Fruit fly (Drosophila melanogaster) whole organism, embryonic: ENCODE results near the gene Tbca.

Source experiments
- Atf6 ChIP-seq: fragments of 200-800 bp; sonication (Bioruptor generic); IDR thresholded peaks from 2 replicates; pipeline ENCODE4 v1.3.6; 2022; ENCODE audit warnings: missing biosample characterization, missing genetic modification characterization
- BEAF-32 ChIP-seq: fragments of 200-800 bp; sonication (Bioruptor generic); optimal IDR thresholded peaks from 3 replicates; lab custom pipeline; 2017; ENCODE audit warnings: missing biosample characterization, missing genetic modification characterization, mild to moderate bottlenecking, moderate library complexity, missing genetic modification reagents
- Bteb2 ChIP-seq: fragments of 200-800 bp; sonication (Bioruptor generic); optimal IDR thresholded peaks from 2 replicates; lab custom pipeline; 2016; ENCODE audit warnings: missing biosample characterization, missing genetic modification characterization
- CG1024 ChIP-seq: fragments of 200-800 bp; sonication (Bioruptor generic); IDR thresholded peaks from 2 replicates; pipeline ENCODE4 v1.3.6; 2022; ENCODE audit warnings: missing biosample characterization, missing genetic modification characterization
- CG10565 ChIP-seq: fragments of 200-800 bp; sonication (Bioruptor generic); optimal IDR thresholded peaks from 3 replicates; lab custom pipeline; 2016; ENCODE audit warnings: missing biosample characterization, mild to moderate bottlenecking, missing genetic modification characterization
- CG11085 ChIP-seq: fragments of 200-800 bp; sonication (Bioruptor generic); IDR thresholded peaks from 2 replicates; pipeline ENCODE4 v1.3.6; 2022; ENCODE audit warnings: missing biosample characterization, missing genetic modification characterization
- CG11247 ChIP-seq: fragments of 200-800 bp; sonication (Bioruptor generic); IDR thresholded peaks from 2 replicates; pipeline ENCODE4 v1.3.6; 2022; ENCODE audit warnings: missing biosample characterization, missing genetic modification characterization
- CG11456 ChIP-seq: fragments of 200-800 bp; sonication (Bioruptor generic); IDR thresholded peaks from 3 replicates; pipeline ENCODE4 v1.3.6; 2022; ENCODE audit warnings: missing biosample characterization, missing genetic modification characterization
- CG11504 ChIP-seq: fragments of 200-800 bp; sonication (Bioruptor generic); optimal IDR thresholded peaks from 3 replicates; lab custom pipeline; 2019; ENCODE audit warnings: missing biosample characterization, mild to moderate bottlenecking, missing genetic modification characterization, moderate library complexity
- CG11560 ChIP-seq: fragments of 200-800 bp; sonication (Bioruptor generic); IDR thresholded peaks from 3 replicates; pipeline ENCODE4 v1.3.6; 2022; ENCODE audit warnings: missing biosample characterization, missing genetic modification characterization
- CG12104 ChIP-seq: fragments of 200-800 bp; sonication (Bioruptor generic); optimal IDR thresholded peaks from 3 replicates; lab custom pipeline; 2016; ENCODE audit warnings: missing biosample characterization, missing genetic modification characterization
- CG14050 ChIP-seq: fragments of 200-800 bp; sonication (Bioruptor generic); IDR thresholded peaks from 3 replicates; pipeline ENCODE4 v1.3.6; 2022; ENCODE audit warnings: missing biosample characterization, missing genetic modification characterization
- CG1602 ChIP-seq: fragments of 200-800 bp; sonication (Bioruptor generic); optimal IDR thresholded peaks from 3 replicates; lab custom pipeline; 2016; ENCODE audit warnings: missing biosample characterization, missing genetic modification characterization
- CG17359 ChIP-seq: fragments of 200-800 bp; sonication (Bioruptor generic); optimal IDR thresholded peaks from 3 replicates; lab custom pipeline; 2018; ENCODE audit warnings: missing biosample characterization, mild to moderate bottlenecking, missing genetic modification characterization, moderate library complexity
- CG17361 ChIP-seq: fragments of 200-800 bp; sonication (Bioruptor generic); IDR thresholded peaks from 3 replicates; pipeline ENCODE4 v1.3.6; 2022; ENCODE audit warnings: missing biosample characterization, missing genetic modification characterization
- CG2116 ChIP-seq: fragments of 200-800 bp; sonication (Bioruptor generic); optimal IDR thresholded peaks from 3 replicates; lab custom pipeline; 2018; ENCODE audit warnings: missing biosample characterization, mild to moderate bottlenecking, missing genetic modification characterization
- CG2199 ChIP-seq: fragments of 200-800 bp; sonication (Bioruptor generic); IDR thresholded peaks from 3 replicates; pipeline ENCODE4 v1.3.6; 2022; ENCODE audit warnings: missing biosample characterization, missing genetic modification characterization
- CG2712 ChIP-seq: fragments of 200-800 bp; optimal IDR thresholded peaks from 3 replicates; lab custom pipeline; 2019; ENCODE audit warnings: missing biosample characterization, mild to moderate bottlenecking, missing genetic modification characterization, moderate library complexity
- CG33557 ChIP-seq: fragments of 200-800 bp; sonication (Bioruptor generic); optimal IDR thresholded peaks from 2 replicates; lab custom pipeline; 2019; ENCODE audit warnings: missing biosample characterization, mild to moderate bottlenecking, missing genetic modification characterization, moderate library complexity
- CG34422 ChIP-seq: fragments of 200-800 bp; sonication (Bioruptor generic); IDR thresholded peaks from 3 replicates; pipeline ENCODE4 v1.3.6; 2022; ENCODE audit warnings: missing biosample characterization, missing genetic modification characterization
- CG3995 ChIP-seq: fragments of 200-800 bp; sonication (Bioruptor generic); optimal IDR thresholded peaks from 3 replicates; lab custom pipeline; 2016; ENCODE audit warnings: missing biosample characterization, missing genetic modification characterization
- CG5180 ChIP-seq: fragments of 200-800 bp; sonication (Bioruptor generic); optimal IDR thresholded peaks from 3 replicates; lab custom pipeline; 2017; ENCODE audit warnings: missing biosample characterization, missing genetic modification characterization, mild to moderate bottlenecking, moderate library complexity, missing genetic modification reagents
- CG6254 ChIP-seq: fragments of 200-800 bp; sonication (Bioruptor generic); optimal IDR thresholded peaks from 3 replicates; lab custom pipeline; 2017; ENCODE audit warnings: mild to moderate bottlenecking, missing biosample characterization, missing genetic modification reagents, missing genetic modification characterization
- CG6683 ChIP-seq: fragments of 200-800 bp; sonication (Bioruptor generic); optimal IDR thresholded peaks from 2 replicates; lab custom pipeline; 2017; ENCODE audit warnings: missing biosample characterization, mild to moderate bottlenecking, missing genetic modification characterization, missing genetic modification reagents
- CG7745 ChIP-seq: fragments of 200-800 bp; sonication (Bioruptor generic); optimal IDR thresholded peaks from 2 replicates; lab custom pipeline; 2018; ENCODE audit warnings: missing biosample characterization, mild to moderate bottlenecking, missing genetic modification characterization, moderate library complexity
- CG8944 ChIP-seq: fragments of 200-800 bp; sonication (Bioruptor generic); optimal IDR thresholded peaks from 3 replicates; lab custom pipeline; 2016; ENCODE audit warnings: missing biosample characterization, missing genetic modification characterization
- CG9609 ChIP-seq: fragments of 200-800 bp; sonication (Bioruptor generic); optimal IDR thresholded peaks from 3 replicates; lab custom pipeline; 2016; ENCODE audit warnings: missing biosample characterization, missing genetic modification characterization
- CG9932 ChIP-seq: fragments of 200-800 bp; sonication (Bioruptor generic); IDR thresholded peaks from 2 replicates; pipeline ENCODE4 v1.3.6; 2022; ENCODE audit warnings: missing biosample characterization, missing genetic modification characterization
- CHES-1-like ChIP-seq: fragments of 200-800 bp; sonication (Bioruptor generic); optimal IDR thresholded peaks from 2 replicates; lab custom pipeline; 2016; ENCODE audit warnings: missing biosample characterization, missing genetic modification characterization
- Dp ChIP-seq: fragments of 200-800 bp; sonication (Bioruptor generic); optimal IDR thresholded peaks from 2 replicates; lab custom pipeline; 2018; ENCODE audit warnings: missing biosample characterization, mild to moderate bottlenecking, missing genetic modification characterization, moderate library complexity
- Ets65A ChIP-seq: fragments of 200-800 bp; sonication (Bioruptor generic); peaks from one replicate; lab custom pipeline; 2016; ENCODE audit warnings: missing biosample characterization, missing genetic modification characterization
- Hr39 ChIP-seq: fragments of >200 bp; optimal IDR thresholded peaks from 2 replicates; lab custom pipeline; 2017
- Lpt ChIP-seq: fragments of >200 bp; optimal IDR thresholded peaks from 2 replicates; lab custom pipeline; 2018; ENCODE audit warnings: missing biosample characterization, missing genetic modification characterization
- MESR4 ChIP-seq: fragments of 200-800 bp; sonication (Bioruptor generic); optimal IDR thresholded peaks from 2 replicates; lab custom pipeline; 2018; ENCODE audit warnings: missing biosample characterization, mild to moderate bottlenecking, missing genetic modification characterization, moderate library complexity
- Side ChIP-seq: fragments of 200-800 bp; sonication (Bioruptor generic); optimal IDR thresholded peaks from 2 replicates; lab custom pipeline; 2016; ENCODE audit warnings: missing biosample characterization, missing genetic modification characterization
- Taf1 ChIP-seq: fragments of 200-800 bp; sonication (Bioruptor generic); IDR thresholded peaks from 2 replicates; pipeline ENCODE4 v1.3.6; 2022; ENCODE audit warnings: missing biosample characterization, missing genetic modification characterization
- Tbp ChIP-seq: fragments of >200 bp; optimal IDR thresholded peaks from 2 replicates; lab custom pipeline; 2018; ENCODE audit warnings: missing biosample characterization, missing genetic modification characterization
- Xrp1 ChIP-seq: fragments of 200-800 bp; sonication (Bioruptor generic); IDR thresholded peaks from 2 replicates; pipeline ENCODE4 v1.3.6; 2022; ENCODE audit warnings: missing biosample characterization, missing genetic modification characterization
- ara ChIP-seq: fragments of 200-800 bp; sonication (Bioruptor generic); IDR thresholded peaks from 2 replicates; pipeline ENCODE4 v1.3.6; 2022; ENCODE audit warnings: missing biosample characterization, missing genetic modification characterization
- br ChIP-seq: fragments of >200 bp; optimal IDR thresholded peaks from 2 replicates; lab custom pipeline; 2017
- fru ChIP-seq: fragments of >200 bp; optimal IDR thresholded peaks from 2 replicates; lab custom pipeline; 2017
- grau ChIP-seq: fragments of 200-800 bp; optimal IDR thresholded peaks from 3 replicates; lab custom pipeline; 2019; ENCODE audit warnings: missing biosample characterization, mild to moderate bottlenecking, missing genetic modification characterization, moderate library complexity
- ken ChIP-seq: fragments of 200-800 bp; sonication (Bioruptor generic); IDR thresholded peaks from 3 replicates; pipeline ENCODE4 v1.3.6; 2022; ENCODE audit warnings: missing biosample characterization, missing genetic modification characterization
- kni ChIP-seq: fragments of 200-800 bp; sonication (Bioruptor generic); optimal IDR thresholded peaks from 3 replicates; lab custom pipeline; 2017; ENCODE audit warnings: mild to moderate bottlenecking, missing biosample characterization, missing genetic modification reagents, missing genetic modification characterization
- onecut ChIP-seq: fragments of 200-800 bp; sonication (Bioruptor generic); IDR thresholded peaks from 2 replicates; pipeline ENCODE4 v1.3.6; 2022; ENCODE audit warnings: missing biosample characterization, missing genetic modification characterization
- peb ChIP-seq: fragments of 200-800 bp; sonication (Bioruptor generic); IDR thresholded peaks from 2 replicates; pipeline ENCODE4 v1.3.6; 2022; ENCODE audit warnings: missing biosample characterization, missing genetic modification characterization
- pho ChIP-seq: fragments of 200-800 bp; sonication (Bioruptor generic); optimal IDR thresholded peaks from 2 replicates; lab custom pipeline; 2016; ENCODE audit warnings: missing biosample characterization, missing genetic modification characterization
- pzg ChIP-seq: fragments of 200-800 bp; sonication (Bioruptor generic); optimal IDR thresholded peaks from 3 replicates; lab custom pipeline; 2018; ENCODE audit warnings: missing biosample characterization, mild to moderate bottlenecking, missing genetic modification characterization, moderate library complexity
- sens ChIP-seq: fragments of 200-800 bp; sonication (Bioruptor generic); peaks from one replicate; lab custom pipeline; 2016; ENCODE audit warnings: missing biosample characterization, missing genetic modification characterization
- slp2 ChIP-seq: fragments of 200-800 bp; sonication (Bioruptor generic); optimal IDR thresholded peaks from 2 replicates; lab custom pipeline; 2016; ENCODE audit warnings: missing biosample characterization, missing genetic modification characterization
- ssp ChIP-seq: fragments of 200-800 bp; sonication (Bioruptor generic); IDR thresholded peaks from 2 replicates; pipeline ENCODE4 v1.3.6; 2022; ENCODE audit warnings: missing biosample characterization, missing genetic modification characterization
- tna ChIP-seq: fragments of 200-800 bp; sonication (Bioruptor generic); IDR thresholded peaks from 2 replicates; pipeline ENCODE4 v1.3.6; 2022; ENCODE audit warnings: missing biosample characterization, missing genetic modification characterization; ENCODE audit not compliant: partially characterized antibody
- unpg ChIP-seq: fragments of 200-800 bp; sonication (Bioruptor generic); optimal IDR thresholded peaks from 3 replicates; lab custom pipeline; 2018; ENCODE audit warnings: missing biosample characterization, mild to moderate bottlenecking, missing genetic modification characterization, moderate library complexity
- vvl ChIP-seq: fragments of 200-800 bp; sonication (Bioruptor generic); IDR thresholded peaks from 2 replicates; pipeline ENCODE4 v1.3.6; 2022; ENCODE audit warnings: missing biosample characterization, missing genetic modification characterization

Gene Tbca

dm6 chr3R:31712585-31712984, 30.7 kb upstream of the Tbca start (continued):
- 0 out of 2 replicates have a peak, but pooled peaks have one; percentile 4 for TF ChIP-seq onecut (GFP tag; lab: Robert Waterston, UW)
- TF ChIP-seq CG7745 (tag; lab: Kevin White, UChicago) = no peak
- no peak for TF ChIP-seq CG3995
- TF ChIP-seq CG9609 (GFP tag; lab: Kevin White, UChicago) = no peak
- peak; percentile 54; the same call in 1 of the 2 replicates for TF ChIP-seq Xrp1 (GFP tag; lab: Robert Waterston, UW)
- peak; percentile 20 for TF ChIP-seq CG33557 (GFP tag; lab: Kevin White, UChicago)
- 0 out of 3 replicates have a peak, but pooled peaks have one; percentile 7 for TF ChIP-seq CG2199 (GFP tag; lab: Robert Waterston, UW)
- no peak for TF ChIP-seq Side (GFP tag; lab: Kevin White, UChicago)
- no peak for TF ChIP-seq kni
- peak; percentile 44; the same call in 1 of the 3 replicates for TF ChIP-seq CG17361 (GFP tag; lab: Robert Waterston, UW)
- TF ChIP-seq CG12104 (GFP tag; lab: Kevin White, UChicago) = no peak
- TF ChIP-seq CG17359 (tag; lab: Kevin White, UChicago) = peak; percentile 28
- TF ChIP-seq CG6254 (GFP tag; lab: Kevin White, UChicago) = peak; percentile 8
- TF ChIP-seq Dp (GFP tag; lab: Kevin White, UChicago) = no peak
- peak; percentile 30 for TF ChIP-seq unpg (GFP tag; lab: Kevin White, UChicago)
- no peak for TF ChIP-seq CG5180 (GFP tag; lab: Kevin White, UChicago)
- no peak; the same call in 1 of the 2 replicates for TF ChIP-seq ara (GFP tag; lab: Robert Waterston, UW)
- no peak for TF ChIP-seq CG10565 (GFP tag; lab: Kevin White, UChicago)
- TF ChIP-seq Bteb2 (GFP tag; lab: Kevin White, UChicago) = no peak
- TF ChIP-seq CG34422 (GFP tag; lab: Robert Waterston, UW) = no peak
- no peak for TF ChIP-seq slp2 (GFP tag; lab: Kevin White, UChicago)
- no peak for TF ChIP-seq CG11247
- TF ChIP-seq CG9932 (GFP tag; lab: Robert Waterston, UW) = no peak
- no peak for TF ChIP-seq Taf1
- no peak for TF ChIP-seq CG1602 (GFP tag; lab: Kevin White, UChicago)
- no peak for TF ChIP-seq CG14050
- peak; percentile 58 for TF ChIP-seq CG2712 (tag; lab: Kevin White, UChicago)
- TF ChIP-seq sens (GFP tag; lab: Kevin White, UChicago) = peak; percentile 84
- no peak for TF ChIP-seq CG6683 (GFP tag; lab: Kevin White, UChicago)
- TF ChIP-seq BEAF-32 (GFP tag; lab: Kevin White, UChicago) = no peak
- no peak for TF ChIP-seq tna (GFP tag; lab: Robert Waterston, UW)
- no peak for TF ChIP-seq ssp (GFP tag; lab: Robert Waterston, UW)
- no peak for TF ChIP-seq ken
- TF ChIP-seq Lpt (GFP tag; lab: Kevin White, UChicago) = no peak
- TF ChIP-seq CG11456 (GFP tag; lab: Robert Waterston, UW) = no peak
- TF ChIP-seq br (lab: Kevin White, UChicago) = no peak
- TF ChIP-seq CG11504 (tag; lab: Kevin White, UChicago) = peak; percentile 45
- no peak for TF ChIP-seq CG11560 (tag; lab: Robert Waterston, UW)
- TF ChIP-seq Atf6 (GFP tag; lab: Robert Waterston, UW) = no peak
- peak; percentile 55 for TF ChIP-seq Ets65A (GFP tag; lab: Kevin White, UChicago)
- TF ChIP-seq CG8944 (GFP tag; lab: Kevin White, UChicago) = no peak
- TF ChIP-seq vvl (GFP tag; lab: Robert Waterston, UW) = 0 out of 2 replicates have a peak, but pooled peaks have one; percentile 36
- no peak for TF ChIP-seq MESR4 (GFP tag; lab: Kevin White, UChicago)
- no peak for TF ChIP-seq CHES-1-like (GFP tag; lab: Kevin White, UChicago)
- no peak for TF ChIP-seq fru (lab: Kevin White, UChicago)
- no peak for TF ChIP-seq Hr39 (lab: Kevin White, UChicago)
- TF ChIP-seq peb (GFP tag; lab: Robert Waterston, UW) = no peak
- TF ChIP-seq pho (GFP tag; lab: Kevin White, UChicago) = no peak
- peak; percentile 16 for TF ChIP-seq grau
- TF ChIP-seq pzg (GFP tag; lab: Kevin White, UChicago) = no peak
- no peak for TF ChIP-seq CG2116 (GFP tag; lab: Kevin White, UChicago)
- TF ChIP-seq CG1024 (GFP tag; lab: Robert Waterston, UW) = 0 out of 2 replicates have a peak, but pooled peaks have one; percentile 15
- TF ChIP-seq Tbp (GFP tag; lab: Kevin White, UChicago) = no peak
- no peak for TF ChIP-seq CG11085 (GFP tag; lab: Robert Waterston, UW)
